Fruit fly (Drosophila melanogaster) whole organism, wandering third instar larva: ENCODE measurements around the gene tsl.
A peak's percentile ranks its signal among the peaks of the same experiment; 100 is the strongest.

Experiments used
- Abd-B ChIP-seq: fragments of >200 bp; optimal IDR thresholded peaks from 2 replicates; lab custom pipeline; 2017; ENCODE audit warnings: missing biosample characterization, missing genetic modification characterization
- Dif ChIP-seq: fragments of 200-275, 200-300 bp; sonication (Bioruptor generic); optimal IDR thresholded peaks from 2 replicates; lab custom pipeline; 2018; ENCODE audit warnings: missing biosample characterization, missing genetic modification characterization; ENCODE audit not compliant: partially characterized antibody
- Hr78 ChIP-seq: fragments of >200 bp; optimal IDR thresholded peaks from 2 replicates; lab custom pipeline; 2017; ENCODE audit warnings: missing biosample characterization, missing genetic modification characterization
- Mio ChIP-seq: sonication (Bioruptor generic); optimal IDR thresholded peaks from 2 replicates; lab custom pipeline; 2016; ENCODE audit warnings: missing biosample characterization, missing genetic modification characterization
- br ChIP-seq: fragments of 200-800 bp; sonication (Bioruptor generic); optimal IDR thresholded peaks from 2 replicates; lab custom pipeline; 2016; ENCODE audit warnings: missing biosample characterization, missing genetic modification characterization
- brk ChIP-seq: fragments of 200-800 bp; sonication (Bioruptor generic); optimal IDR thresholded peaks from 2 replicates; lab custom pipeline; 2016; ENCODE audit warnings: missing biosample characterization, mild to moderate bottlenecking, missing genetic modification characterization
- dl ChIP-seq, 2 experiments: fragments of 175-275, 200-275 bp in 1 of 2; fragments of 200-275 bp in 1 of 2; sonication (Bioruptor generic); optimal IDR thresholded peaks; lab custom pipeline; 2018; ENCODE audit warnings: mild to moderate bottlenecking in 2 of 2, missing biosample characterization in 2 of 2, missing genetic modification characterization in 2 of 2, moderate library complexity in 2 of 2; ENCODE audit not compliant: partially characterized antibody in 2 of 2, insufficient read depth in 1 of 2
- dsf ChIP-seq: sonication (Bioruptor generic); optimal IDR thresholded peaks from 2 replicates; lab custom pipeline; 2016; ENCODE audit warnings: missing biosample characterization, missing genetic modification characterization, borderline replicate concordance
- ey ChIP-seq: fragments of 200-800 bp; sonication (Bioruptor generic); optimal IDR thresholded peaks from 2 replicates; lab custom pipeline; 2016; ENCODE audit warnings: missing biosample characterization, missing genetic modification characterization
- h ChIP-seq: fragments of 200-800 bp; sonication (Bioruptor generic); optimal IDR thresholded peaks from 3 replicates; lab custom pipeline; 2016; ENCODE audit warnings: missing biosample characterization, mild to moderate bottlenecking, missing genetic modification characterization
- jim ChIP-seq: fragments of 175-275, 200-325 bp; sonication (Bioruptor generic); optimal IDR thresholded peaks from 2 replicates; lab custom pipeline; 2016; ENCODE audit warnings: missing biosample characterization, mild to moderate bottlenecking, missing genetic modification characterization
- psq ChIP-seq: fragments of 200-800 bp; sonication (Bioruptor generic); optimal IDR thresholded peaks from 3 replicates; lab custom pipeline; 2017; ENCODE audit warnings: missing biosample characterization, mild to moderate bottlenecking, missing genetic modification characterization, moderate library complexity
- woc ChIP-seq: sonication (Bioruptor generic); optimal IDR thresholded peaks from 2 replicates; lab custom pipeline; 2016; ENCODE audit warnings: missing biosample characterization, mild to moderate bottlenecking, missing genetic modification characterization

DNA sequence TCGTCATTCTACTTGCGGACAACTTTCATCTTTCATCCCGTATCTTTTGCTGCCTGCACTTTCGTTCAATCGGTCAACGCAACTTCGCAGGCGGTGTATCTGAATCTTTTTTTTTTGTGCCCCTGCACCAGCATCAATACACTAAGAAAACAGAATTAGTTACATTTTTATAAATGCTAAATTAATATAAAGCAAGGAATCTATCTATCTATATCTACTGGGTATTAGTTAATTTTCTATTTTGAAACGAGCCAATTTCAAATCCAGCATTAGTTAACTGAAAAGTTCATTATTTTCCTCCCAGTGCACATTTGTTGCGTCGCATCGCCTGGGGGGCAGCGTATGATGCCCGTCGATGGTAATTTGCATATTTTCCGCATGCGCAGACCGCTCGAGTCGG, 49.4 kb downstream of the tsl start:
- TF ChIP-seq Dif (GFP tag; lab: Kevin White, UChicago) (no peak), h (GFP tag; lab: Kevin White, UChicago) (peak; percentile 48), psq (GFP tag; lab: Kevin White, UChicago) (no peak), Hr78 (no peak), dl (GFP tag; optimal IDR thresholded peaks at IDR 0.05; lab: Kevin White, UChicago; ENCODE audit: insufficient read depth in 1 of 2, partially characterized antibody in 2 of 2) (no peak), ey (GFP tag; lab: Kevin White, UChicago) (peak; percentile 40), jim (GFP tag; lab: Kevin White, UChicago) (no peak), brk (GFP tag; lab: Kevin White, UChicago) (no peak), Mio (GFP tag; lab: Kevin White, UChicago) (no peak), Abd-B (no peak), dsf (no peak), br (GFP tag; lab: Kevin White, UChicago) (peak; percentile 16), woc (GFP tag; lab: Kevin White, UChicago) (no peak)
